Fruit fly (Drosophila melanogaster) whole organism, larva: ENCODE measurements around the gene TTLL4B.

ENCODE experiments used
- noc ChIP-seq: fragments of 200-800 bp; sonication (Bioruptor generic); optimal IDR thresholded peaks from 3 replicates; lab custom pipeline; 2019; ENCODE audit warnings: missing biosample characterization, mild to moderate bottlenecking, missing genetic modification characterization, moderate library complexity

TTLL4B gene

DNA sequence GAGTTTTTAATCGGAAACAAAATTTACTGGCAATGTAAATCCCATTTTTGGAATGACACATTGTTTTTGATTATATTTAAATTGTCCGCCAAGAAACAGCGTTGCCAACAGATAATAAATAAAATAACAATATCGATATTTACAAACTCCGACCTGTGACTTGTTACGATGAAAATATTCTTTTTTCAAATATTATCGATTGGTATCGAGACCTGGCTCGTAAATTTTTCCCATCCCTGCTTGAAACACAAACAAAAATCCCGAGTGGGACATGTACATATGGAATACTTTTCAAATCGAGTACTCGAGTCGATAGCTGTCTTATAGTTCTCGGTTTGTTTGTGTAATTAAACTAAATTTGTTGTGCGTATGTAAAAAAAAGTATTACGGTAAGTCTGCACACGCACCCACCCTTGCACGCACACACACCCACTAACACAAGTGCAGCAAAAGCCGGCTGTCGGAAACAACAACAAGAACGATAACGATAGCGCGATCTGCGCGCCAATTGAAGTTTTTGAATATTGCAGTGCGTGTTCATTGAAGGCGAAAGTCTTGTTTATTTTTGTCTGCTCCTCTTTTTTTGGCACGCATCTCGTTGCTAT lies at the start of gene TTLL4B:
TSS of gene TTLL4B (plus strand) at position 232 of the 605 bp plus-strand sequence.
- no peak for TF ChIP-seq noc (tag; lab: Kevin White, UChicago)

DNA sequence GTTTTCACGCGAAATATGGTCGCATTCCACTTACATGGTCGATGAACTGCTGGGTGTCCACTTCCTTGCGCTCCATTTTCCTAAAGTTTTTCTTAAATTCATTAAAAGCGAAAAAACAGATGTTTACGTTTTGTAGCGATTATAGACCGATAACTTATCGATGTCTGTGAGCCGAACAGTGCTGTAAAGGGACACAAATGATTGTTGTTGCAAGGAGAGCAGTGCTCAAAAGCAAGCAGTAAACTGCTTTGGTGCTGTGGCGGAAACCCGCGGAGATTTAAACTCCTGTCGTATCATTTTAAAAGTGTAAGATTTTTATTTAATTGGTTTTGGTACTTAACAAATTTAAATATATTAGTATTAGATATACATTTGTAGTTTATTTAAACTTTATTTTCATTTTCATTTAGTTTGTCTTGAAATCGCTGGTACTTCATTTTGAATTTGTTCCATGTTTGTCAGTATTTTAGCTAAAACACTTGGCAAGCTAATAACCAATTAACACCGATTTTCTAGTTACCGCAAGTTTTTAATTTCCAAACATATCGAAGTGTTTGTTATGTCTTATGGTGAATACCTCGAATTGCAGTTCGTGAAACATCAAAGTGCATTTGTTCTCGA lies 49.1 kb upstream of the TTLL4B start, which contains the start of gene CG3407:
TSS of gene CG3407 (minus strand) at position 156 of the 621 bp plus-strand sequence.
- TF ChIP-seq noc (tag; lab: Kevin White, UChicago): no peak

DNA sequence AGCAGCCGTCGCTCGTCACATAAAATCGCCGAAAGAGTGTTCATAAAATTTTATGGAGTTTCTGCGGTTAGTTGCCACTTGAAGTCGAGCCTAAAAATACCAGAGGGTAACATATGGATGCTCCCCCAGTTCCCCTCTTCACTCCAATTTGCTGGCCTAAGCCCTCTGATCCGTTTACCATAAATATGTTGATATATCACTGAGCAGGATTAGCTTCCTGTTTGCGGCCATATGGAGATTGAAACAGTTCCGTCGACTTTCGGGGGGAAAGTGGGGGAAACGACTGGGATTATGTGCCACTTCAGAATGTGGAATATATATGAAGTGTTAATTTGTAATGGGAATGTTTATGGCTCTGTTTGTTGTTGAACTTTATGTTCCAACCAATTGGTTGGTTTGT lies 48.3 kb upstream of the TTLL4B start:
- TF ChIP-seq noc (tag; lab: Kevin White, UChicago): no peak

DNA sequence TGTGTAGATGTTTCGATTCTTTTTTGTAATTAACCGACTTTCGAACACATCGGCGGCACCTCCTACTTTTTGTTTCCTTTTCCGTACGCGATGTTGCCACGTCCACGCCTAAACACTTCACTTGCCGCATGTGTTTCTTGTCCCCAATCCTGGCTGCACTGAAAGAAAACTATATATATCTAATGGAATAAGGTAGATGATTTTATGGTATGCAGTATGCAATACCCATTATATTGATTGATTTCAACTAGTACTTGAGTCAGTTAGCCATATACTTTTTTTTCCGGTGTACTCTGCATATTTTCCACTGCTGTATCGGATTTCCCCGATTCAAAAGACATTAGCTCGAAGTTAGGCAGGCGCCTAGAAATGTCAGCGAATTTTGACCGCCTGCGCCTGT lies 43.6 kb upstream of the TTLL4B start:
- no peak for TF ChIP-seq noc (tag; lab: Kevin White, UChicago)

DNA sequence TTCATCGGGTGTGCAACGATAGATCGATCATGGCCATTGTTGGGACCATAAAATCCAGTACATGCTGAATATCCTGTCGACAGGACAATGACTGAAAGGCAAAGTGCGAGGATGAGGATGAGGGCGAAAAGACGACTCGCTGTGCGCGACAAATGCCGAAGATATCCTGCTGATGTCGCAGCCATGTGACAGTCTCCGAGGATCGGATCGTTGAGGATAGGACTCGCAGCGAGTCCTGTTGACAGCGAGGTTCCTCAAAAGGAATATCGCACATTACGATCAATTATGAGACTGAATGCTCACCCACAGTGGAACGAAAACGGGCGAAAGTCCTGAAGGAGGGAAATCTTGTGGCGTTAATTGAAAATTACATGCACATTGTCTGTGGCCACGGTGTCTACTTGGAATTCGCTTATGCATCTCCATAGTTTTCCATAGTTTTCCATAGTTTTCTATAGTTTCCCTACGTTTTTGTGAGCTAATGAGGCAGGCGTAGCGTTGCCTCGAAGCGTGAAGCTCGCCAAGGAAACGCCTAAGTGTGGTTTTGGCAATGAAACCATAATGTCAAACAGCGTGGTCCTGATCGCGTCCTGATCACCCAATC lies 39.9 kb upstream of the TTLL4B start:
- no peak for TF ChIP-seq noc (tag; lab: Kevin White, UChicago)

DNA sequence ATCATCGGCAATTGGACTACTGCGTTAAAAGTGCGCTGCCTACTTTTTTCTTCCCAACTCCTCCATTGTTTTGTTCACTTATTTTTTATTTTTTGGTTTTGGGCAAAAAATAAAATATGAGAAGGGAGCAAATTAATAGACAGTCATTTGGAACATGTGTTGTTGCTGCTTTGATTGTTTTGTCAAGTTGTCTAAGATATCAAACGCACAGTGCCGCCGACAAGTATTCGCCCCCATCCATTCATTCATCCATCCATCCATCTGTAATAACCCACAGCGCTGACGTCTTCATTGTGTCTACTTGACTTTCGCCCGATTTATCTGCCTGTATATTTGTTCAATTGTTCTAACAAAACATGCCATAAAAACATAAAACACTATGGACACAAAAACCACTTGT lies 38.6 kb upstream of the TTLL4B start:
- no peak for TF ChIP-seq noc (tag; lab: Kevin White, UChicago)

DNA sequence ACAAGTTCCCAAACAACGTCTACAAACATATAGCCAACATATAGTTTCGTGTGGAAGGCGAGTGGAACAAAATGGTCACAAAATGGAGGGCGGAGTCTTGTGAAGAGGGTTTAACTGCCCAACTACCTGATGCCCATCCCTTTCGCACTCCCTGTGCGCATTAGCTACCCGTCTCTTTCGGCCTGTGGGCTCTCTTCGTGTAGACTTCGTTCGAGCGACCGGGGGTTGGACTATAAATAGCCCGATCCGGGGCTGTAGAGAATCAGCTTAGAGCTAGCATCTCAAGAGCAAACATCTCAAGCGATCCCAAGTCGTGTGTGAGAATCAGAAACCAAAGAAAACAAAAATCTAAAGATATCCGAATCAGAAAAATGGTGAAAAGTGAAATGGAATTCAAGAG lies 37.1 kb upstream of the TTLL4B start, which contains the start of gene slp1:
TSS of gene slp1 (plus strand) at position 263 of the 400 bp plus-strand sequence.
- no peak for TF ChIP-seq noc (tag; lab: Kevin White, UChicago)

DNA sequence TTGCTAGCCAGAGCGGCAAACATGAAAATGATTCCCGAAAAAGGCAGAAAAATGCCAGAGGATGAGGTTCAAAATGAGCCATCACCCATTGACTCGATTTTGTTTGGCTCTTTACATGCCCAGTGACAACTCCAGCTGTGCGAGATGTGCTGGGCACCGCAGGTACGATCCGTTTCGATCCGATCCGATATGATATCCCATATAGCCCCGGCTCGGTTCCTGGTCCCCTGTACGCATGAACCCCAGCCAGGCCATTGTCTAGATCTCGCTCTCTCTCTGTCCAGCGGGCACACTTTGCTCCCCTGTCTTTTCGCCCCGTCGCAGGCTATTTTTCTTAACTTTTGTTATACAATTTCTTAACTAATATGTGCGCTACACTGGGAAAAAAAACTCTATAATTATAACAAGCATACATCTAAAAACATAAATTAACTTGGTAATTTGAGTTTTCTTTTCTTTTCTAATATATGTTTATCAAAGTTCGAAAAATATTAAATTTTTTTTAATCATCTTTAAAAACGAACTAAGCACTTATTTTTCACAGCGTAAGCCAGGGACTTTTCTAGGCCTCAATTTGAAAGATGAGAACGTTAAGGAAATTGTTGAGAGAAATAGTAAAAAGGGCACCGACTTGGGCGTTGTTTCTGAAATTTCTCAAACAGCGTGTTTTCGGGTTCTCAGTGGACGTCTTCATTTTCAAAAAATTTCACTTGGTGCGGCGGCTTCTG lies 34.9 kb upstream of the TTLL4B start:
- TF ChIP-seq noc (tag; lab: Kevin White, UChicago): no peak

DNA sequence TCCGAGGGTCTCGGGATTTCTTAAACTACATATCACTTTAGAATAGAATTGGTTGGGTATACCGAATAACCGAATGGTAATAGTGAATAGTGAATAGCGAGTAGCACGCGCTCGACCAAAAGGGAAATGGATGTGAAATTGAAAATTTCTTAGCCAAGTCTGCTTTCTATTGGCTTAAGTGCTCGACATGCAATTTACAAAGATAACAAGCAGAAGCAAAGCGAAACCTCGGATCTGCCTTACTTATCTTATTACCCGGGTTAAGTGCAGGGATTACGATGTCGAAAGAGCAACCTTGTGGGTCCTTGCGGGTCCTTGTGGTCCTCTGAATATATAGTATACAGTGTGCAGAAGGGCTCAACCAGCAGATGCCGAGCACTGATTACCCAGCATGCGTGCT lies 33.2 kb upstream of the TTLL4B start:
- TF ChIP-seq noc (tag; lab: Kevin White, UChicago): no peak

DNA sequence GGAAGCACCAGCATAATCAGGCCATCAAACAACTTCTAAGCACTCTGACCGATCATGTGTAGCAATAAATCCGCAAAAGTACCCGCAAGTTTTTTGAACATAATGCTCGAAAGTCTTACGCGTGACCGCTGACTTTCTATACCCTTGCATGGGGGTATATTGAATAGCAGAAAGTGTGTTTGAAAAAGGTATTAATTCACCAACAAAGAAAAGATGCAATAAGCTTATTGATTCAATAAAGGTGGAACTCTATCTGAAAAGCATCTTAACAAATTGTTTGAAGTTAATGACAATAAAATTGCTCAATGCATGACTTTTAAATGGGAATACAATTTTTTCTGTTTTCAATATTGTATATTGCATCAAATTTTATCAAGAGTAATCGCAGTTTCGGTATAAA lies 30.8 kb upstream of the TTLL4B start:
- no peak for TF ChIP-seq noc (tag; lab: Kevin White, UChicago)

DNA sequence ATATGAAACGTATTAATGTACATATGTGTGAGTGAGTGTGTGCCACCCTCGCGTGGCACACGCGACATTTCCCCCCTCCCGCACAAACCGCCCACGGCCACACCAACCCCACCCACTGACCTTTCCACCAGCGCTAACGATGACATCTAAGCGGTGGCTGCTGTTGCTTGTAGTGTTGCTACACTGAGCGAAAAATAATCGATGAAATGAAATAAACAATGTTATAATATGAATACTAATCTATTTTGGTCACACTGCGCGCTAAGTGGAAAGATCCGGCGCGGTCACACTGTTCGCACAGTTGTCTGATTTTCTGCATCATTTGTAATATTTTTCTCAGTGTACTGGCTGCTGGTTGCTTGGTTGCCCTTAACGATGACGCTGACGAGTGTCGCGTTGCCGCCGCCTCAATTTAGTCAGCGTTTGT lies 30.2 kb upstream of the TTLL4B start:
- TF ChIP-seq noc (tag; lab: Kevin White, UChicago): no peak

DNA sequence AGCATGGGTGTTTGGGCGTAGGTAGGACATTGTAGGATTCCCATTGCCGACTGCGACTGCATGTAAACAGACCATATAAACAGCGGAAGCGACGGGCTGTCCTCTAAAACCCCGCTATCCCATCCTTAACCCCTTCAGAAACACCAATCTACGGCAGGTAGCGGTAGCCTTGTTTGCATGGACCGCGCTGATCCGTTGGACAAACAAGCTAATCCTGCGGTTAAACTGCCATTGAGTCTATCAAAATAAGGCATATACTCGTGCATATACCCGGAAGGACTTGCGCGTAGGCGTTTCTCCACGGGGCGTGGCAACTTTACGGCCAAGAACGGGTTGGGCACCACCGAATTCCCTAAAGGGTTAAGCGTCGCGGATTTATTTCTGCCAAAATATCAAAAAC lies 28.5 kb upstream of the TTLL4B start:
- no peak for TF ChIP-seq noc (tag; lab: Kevin White, UChicago)

DNA sequence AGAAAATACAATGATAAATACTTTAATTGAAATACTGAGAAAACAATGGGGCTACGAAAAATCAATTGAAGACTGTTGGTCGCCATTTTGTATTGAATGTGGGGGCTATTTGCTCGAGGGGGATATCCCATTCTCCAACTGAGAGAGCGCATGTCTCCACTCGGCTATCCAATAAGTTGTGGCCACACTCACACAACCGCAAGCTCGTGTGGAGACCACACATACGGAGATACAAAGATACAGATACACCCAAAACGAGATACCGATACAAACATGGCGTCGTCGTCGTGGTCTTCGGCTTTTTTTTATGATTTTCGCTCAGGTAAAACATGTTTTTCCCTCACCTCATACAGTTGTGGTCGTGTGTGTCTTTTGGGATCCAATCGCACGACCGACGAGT lies 27.2 kb upstream of the TTLL4B start:
- TF ChIP-seq noc (tag; lab: Kevin White, UChicago): no peak

DNA sequence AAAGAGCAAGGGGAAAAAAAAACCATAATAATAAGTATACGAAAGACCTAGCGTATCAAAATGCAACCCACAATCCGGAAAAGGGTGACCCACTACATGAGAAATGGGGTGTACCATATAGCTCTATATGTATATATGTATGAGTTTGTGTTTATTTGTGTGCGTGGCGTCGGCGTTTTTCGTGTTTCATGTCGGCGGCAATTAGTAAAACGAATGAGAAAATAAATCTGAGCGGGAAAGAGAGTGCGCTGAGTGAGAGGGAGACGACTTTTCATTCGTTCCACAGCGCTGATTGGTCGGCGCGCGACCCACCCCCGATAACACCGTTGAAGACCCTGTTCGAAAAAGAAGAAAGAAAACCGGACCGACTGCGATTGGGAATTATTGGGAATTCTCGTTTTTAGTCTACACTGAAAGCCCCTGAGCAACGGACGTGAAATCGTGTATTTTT lies 26.0 kb upstream of the TTLL4B start, which contains the start of gene slp2:
TSS of gene slp2 (plus strand) at position 401 of the 451 bp plus-strand sequence.
- TF ChIP-seq noc (tag; lab: Kevin White, UChicago): no peak

DNA sequence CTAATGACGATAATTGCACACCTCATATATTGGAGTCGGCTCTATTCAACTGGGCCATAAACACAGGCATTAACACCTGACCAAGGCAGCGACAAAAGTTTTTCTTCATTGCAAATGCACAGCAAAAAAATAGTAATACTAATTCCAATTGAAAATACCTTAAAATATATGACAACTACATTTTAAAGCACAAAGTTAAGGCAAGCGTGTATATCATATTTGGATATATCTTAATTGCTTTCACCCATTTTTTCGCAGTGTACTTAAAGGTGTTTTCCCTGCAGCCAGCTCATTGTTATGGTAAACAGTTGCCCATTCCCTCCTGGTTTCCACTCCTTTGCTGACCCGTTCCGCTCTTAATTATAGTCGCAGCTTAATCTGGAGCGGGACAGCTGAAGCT lies 21.5 kb upstream of the TTLL4B start:
- TF ChIP-seq noc (tag; lab: Kevin White, UChicago): no peak

DNA sequence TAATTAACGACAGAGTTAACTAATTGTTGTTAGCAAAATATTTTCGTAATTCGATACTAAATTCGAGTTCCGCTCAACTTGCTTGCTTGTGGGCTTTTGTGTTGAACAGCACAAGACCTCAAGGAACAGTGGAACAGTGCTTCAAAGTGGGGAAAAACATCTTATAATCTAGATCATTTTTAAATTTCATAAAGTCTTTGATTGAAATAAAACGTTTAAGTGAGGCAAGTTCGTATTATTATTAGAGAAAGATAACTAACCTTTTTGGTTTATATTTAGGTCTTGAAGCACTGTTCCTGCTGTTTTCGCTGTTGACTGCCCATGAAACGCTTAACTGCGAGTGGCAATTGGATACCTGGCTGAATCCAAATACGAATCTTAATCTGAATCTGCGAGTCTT lies 18.3 kb upstream of the TTLL4B start:
- no peak for TF ChIP-seq noc (tag; lab: Kevin White, UChicago)
